Fruit fly (Drosophila melanogaster) whole organism, embryonic: ENCODE measurements around the gene stet.
A peak's percentile ranks its signal among the peaks of the same experiment; 100 is the strongest.

Source experiments
- B-H2 ChIP-seq: fragments of 200-800 bp; sonication (Bioruptor generic); optimal IDR thresholded peaks from 2 replicates; lab custom pipeline; 2018; ENCODE audit warnings: missing biosample characterization, mild to moderate bottlenecking, missing genetic modification characterization
- CG10321 ChIP-seq: fragments of 200-800 bp; sonication (Bioruptor generic); IDR thresholded peaks from 2 replicates; pipeline ENCODE4 v1.3.6; 2022; ENCODE audit warnings: missing biosample characterization, missing genetic modification characterization
- CG11398 ChIP-seq: fragments of 200-800 bp; sonication (Bioruptor generic); optimal IDR thresholded peaks from 2 replicates; lab custom pipeline; 2016; ENCODE audit warnings: missing biosample characterization, missing genetic modification characterization
- CG11456 ChIP-seq: fragments of 200-800 bp; sonication (Bioruptor generic); IDR thresholded peaks from 3 replicates; pipeline ENCODE4 v1.3.6; 2022; ENCODE audit warnings: missing biosample characterization, missing genetic modification characterization
- CG12104 ChIP-seq: fragments of 200-800 bp; sonication (Bioruptor generic); optimal IDR thresholded peaks from 3 replicates; lab custom pipeline; 2016; ENCODE audit warnings: missing biosample characterization, missing genetic modification characterization
- CG13296 ChIP-seq: fragments of 200-800 bp; sonication (Bioruptor generic); optimal IDR thresholded peaks from 3 replicates; lab custom pipeline; 2018; ENCODE audit warnings: missing biosample characterization, mild to moderate bottlenecking, missing genetic modification characterization
- CG14441 ChIP-seq: fragments of 200-800 bp; sonication (Bioruptor generic); IDR thresholded peaks from 2 replicates; pipeline ENCODE4 v1.3.6; 2022; ENCODE audit warnings: missing biosample characterization, missing genetic modification characterization
- CG2199 ChIP-seq: fragments of 200-800 bp; sonication (Bioruptor generic); IDR thresholded peaks from 3 replicates; pipeline ENCODE4 v1.3.6; 2022; ENCODE audit warnings: missing biosample characterization, missing genetic modification characterization
- CG33213 ChIP-seq: fragments of 200-800 bp; sonication (Bioruptor generic); optimal IDR thresholded peaks from 3 replicates; lab custom pipeline; 2016; ENCODE audit warnings: missing biosample characterization, missing genetic modification characterization
- CG3726 ChIP-seq: fragments of 200-800 bp; sonication (Bioruptor generic); IDR thresholded peaks from 3 replicates; pipeline ENCODE4, ENCODE4 v1.3.6; 2022; ENCODE audit warnings: missing biosample characterization, missing genetic modification characterization
- CG3995 ChIP-seq: fragments of 200-800 bp; sonication (Bioruptor generic); optimal IDR thresholded peaks from 3 replicates; lab custom pipeline; 2016; ENCODE audit warnings: missing biosample characterization, missing genetic modification characterization
- CG42726 ChIP-seq: fragments of 200-800 bp; sonication (Bioruptor generic); IDR thresholded peaks from 2 replicates; pipeline ENCODE4 v1.3.6; 2022; ENCODE audit warnings: missing biosample characterization, missing genetic modification characterization; ENCODE audit not compliant: partially characterized antibody
- CG4404 ChIP-seq: fragments of 200-800 bp; sonication (Bioruptor generic); IDR thresholded peaks from 2 replicates; pipeline ENCODE4 v1.3.6; 2022; ENCODE audit warnings: missing biosample characterization, missing genetic modification characterization
- CG6272 ChIP-seq: fragments of 200-800 bp; sonication (Bioruptor generic); IDR thresholded peaks from 2 replicates; pipeline ENCODE4 v1.3.6; 2022; ENCODE audit warnings: missing biosample characterization, missing genetic modification characterization
- CG6689 ChIP-seq: fragments of 200-800 bp; sonication (Bioruptor generic); IDR thresholded peaks from 2 replicates; pipeline ENCODE4 v1.3.6; 2022; ENCODE audit warnings: missing biosample characterization, missing genetic modification characterization
- CG9797 ChIP-seq: fragments of 200-800 bp; sonication (Bioruptor generic); optimal IDR thresholded peaks from 3 replicates; lab custom pipeline; 2018; ENCODE audit warnings: missing biosample characterization, mild to moderate bottlenecking, missing genetic modification characterization
- Dek ChIP-seq: fragments of 200-800 bp; sonication (Bioruptor generic); optimal IDR thresholded peaks from 3 replicates; lab custom pipeline; 2019; ENCODE audit warnings: missing biosample characterization, mild to moderate bottlenecking, missing genetic modification characterization, moderate library complexity
- Dip3 ChIP-seq: fragments of 200-800 bp; sonication (Bioruptor generic); optimal IDR thresholded peaks from 3 replicates; lab custom pipeline; 2016; ENCODE audit warnings: missing biosample characterization, missing genetic modification characterization
- Eip74EF ChIP-seq, 2 experiments: fragments of 200-800 bp in 1 of 2; fragments of >200 bp in 1 of 2; sonication (Bioruptor generic) in 1 of 2; optimal IDR thresholded peaks; 2 replicates each; lab custom pipeline; 2017 to 2019; ENCODE audit warnings: missing biosample characterization in 2 of 2, missing genetic modification characterization in 2 of 2, mild to moderate bottlenecking in 1 of 2, moderate library complexity in 1 of 2
- Hand ChIP-seq: fragments of 200-800 bp; sonication (Bioruptor generic); optimal IDR thresholded peaks from 2 replicates; lab custom pipeline; 2017; ENCODE audit warnings: mild to moderate bottlenecking, missing biosample characterization, missing genetic modification reagents, missing genetic modification characterization
- Hey ChIP-seq: fragments of 200-800 bp; sonication (Bioruptor generic); optimal IDR thresholded peaks from 3 replicates; lab custom pipeline; 2018; ENCODE audit warnings: missing biosample characterization, mild to moderate bottlenecking, missing genetic modification characterization
- MESR4 ChIP-seq: fragments of 200-800 bp; sonication (Bioruptor generic); optimal IDR thresholded peaks from 2 replicates; lab custom pipeline; 2018; ENCODE audit warnings: missing biosample characterization, mild to moderate bottlenecking, missing genetic modification characterization, moderate library complexity
- NC2α ChIP-seq: fragments of 200-800 bp; sonication (Bioruptor generic); optimal IDR thresholded peaks from 2 replicates; lab custom pipeline; 2016; ENCODE audit warnings: missing biosample characterization, missing genetic modification characterization
- Nf-YB ChIP-seq: fragments of 200-800 bp; sonication (Bioruptor generic); optimal IDR thresholded peaks from 3 replicates; lab custom pipeline; 2019; ENCODE audit warnings: missing biosample characterization, mild to moderate bottlenecking, missing genetic modification characterization, moderate library complexity
- Rfx ChIP-seq: fragments of 200-800 bp; sonication (Bioruptor generic); IDR thresholded peaks from 2 replicates; pipeline ENCODE4 v1.3.6; 2022; ENCODE audit warnings: missing biosample characterization, missing genetic modification characterization
- Sry-δ ChIP-seq: fragments of 200-800 bp; sonication (Bioruptor generic); optimal IDR thresholded peaks from 2 replicates; lab custom pipeline; 2016; ENCODE audit warnings: missing biosample characterization, missing genetic modification characterization
- Stat92E ChIP-seq, 3 experiments: fragments of >200 bp in 2 of 3; fragments of 200-800 bp in 1 of 3; sonication (Bioruptor generic) in 1 of 3; optimal IDR thresholded peaks; 2 replicates each; lab custom pipeline; 2017 to 2019; ENCODE audit warnings: missing biosample characterization in 3 of 3, missing genetic modification characterization in 3 of 3, mild to moderate bottlenecking in 1 of 3, moderate library complexity in 1 of 3
- Xbp1 ChIP-seq: fragments of 200-800 bp; sonication (Bioruptor generic); optimal IDR thresholded peaks from 3 replicates; lab custom pipeline; 2016; ENCODE audit warnings: missing biosample characterization, mild to moderate bottlenecking, missing genetic modification characterization
- ara ChIP-seq: fragments of 200-800 bp; sonication (Bioruptor generic); IDR thresholded peaks from 2 replicates; pipeline ENCODE4 v1.3.6; 2022; ENCODE audit warnings: missing biosample characterization, missing genetic modification characterization
- ash1 ChIP-seq: fragments of 200-800 bp; sonication (Bioruptor generic); optimal IDR thresholded peaks from 2 replicates; lab custom pipeline; 2018; ENCODE audit warnings: missing biosample characterization, mild to moderate bottlenecking, missing genetic modification characterization
- cg ChIP-seq: fragments of 200-800 bp; sonication (Bioruptor generic); optimal IDR thresholded peaks from 3 replicates; lab custom pipeline; 2019; ENCODE audit warnings: missing biosample characterization, mild to moderate bottlenecking, missing genetic modification characterization, moderate library complexity
- croc ChIP-seq: fragments of 200-800 bp; sonication (Bioruptor generic); conservative IDR thresholded peaks from 3 replicates; pipeline ENCODE4 v1.3.6; 2022; ENCODE audit warnings: missing biosample characterization, missing genetic modification characterization
- dati ChIP-seq: fragments of 200-800 bp; sonication (Bioruptor generic); IDR thresholded peaks from 2 replicates; pipeline ENCODE4 v1.3.6; 2022; ENCODE audit warnings: missing biosample characterization, missing genetic modification characterization
- esg ChIP-seq: fragments of 200-800 bp; sonication (Bioruptor generic); conservative IDR thresholded peaks from 2 replicates; pipeline ENCODE4 v1.3.6; 2022; ENCODE audit warnings: missing biosample characterization, missing genetic modification characterization
- fd64A ChIP-seq: fragments of 200-800 bp; sonication (Bioruptor generic); optimal IDR thresholded peaks from 3 replicates; lab custom pipeline; 2018; ENCODE audit warnings: missing biosample characterization, mild to moderate bottlenecking, missing genetic modification characterization
- grn ChIP-seq: fragments of 200-800 bp; sonication (Bioruptor generic); optimal IDR thresholded peaks from 3 replicates; lab custom pipeline; 2017; ENCODE audit warnings: missing biosample characterization, missing genetic modification characterization
- hb ChIP-seq: fragments of 200-800 bp; sonication (Bioruptor generic); IDR thresholded peaks from 3 replicates; pipeline ENCODE4 v1.3.6; 2022; ENCODE audit warnings: missing biosample characterization, missing genetic modification characterization; ENCODE audit not compliant: partially characterized antibody
- her ChIP-seq: fragments of 200-800 bp; sonication (Bioruptor generic); optimal IDR thresholded peaks from 2 replicates; lab custom pipeline; 2016; ENCODE audit warnings: missing biosample characterization, missing genetic modification characterization
- ken ChIP-seq: fragments of 200-800 bp; sonication (Bioruptor generic); IDR thresholded peaks from 3 replicates; pipeline ENCODE4 v1.3.6; 2022; ENCODE audit warnings: missing biosample characterization, missing genetic modification characterization
- odd ChIP-seq: fragments of 200-800 bp; sonication (Bioruptor generic); optimal IDR thresholded peaks from 2 replicates; lab custom pipeline; 2017; ENCODE audit warnings: missing biosample characterization, mild to moderate bottlenecking, missing genetic modification characterization
- onecut ChIP-seq: fragments of 200-800 bp; sonication (Bioruptor generic); IDR thresholded peaks from 2 replicates; pipeline ENCODE4 v1.3.6; 2022; ENCODE audit warnings: missing biosample characterization, missing genetic modification characterization
- run ChIP-seq: fragments of 200-800 bp; sonication (Bioruptor generic); optimal IDR thresholded peaks from 3 replicates; lab custom pipeline; 2018; ENCODE audit warnings: missing biosample characterization, mild to moderate bottlenecking, missing genetic modification characterization
- tll ChIP-seq, 2 experiments: fragments of 200-800 bp in 1 of 2; fragments of >200 bp in 1 of 2; sonication (Bioruptor generic) in 1 of 2; optimal IDR thresholded peaks; 2 replicates each; lab custom pipeline; 2017 to 2019; ENCODE audit warnings: missing biosample characterization in 2 of 2, missing genetic modification characterization in 2 of 2, mild to moderate bottlenecking in 1 of 2, moderate library complexity in 1 of 2
- trem ChIP-seq: fragments of 200-800 bp; optimal IDR thresholded peaks from 3 replicates; lab custom pipeline; 2019; ENCODE audit warnings: missing biosample characterization, mild to moderate bottlenecking, missing genetic modification characterization, moderate library complexity
- wdn ChIP-seq: fragments of 200-800 bp; sonication (Bioruptor generic); IDR thresholded peaks from 2 replicates; pipeline ENCODE4 v1.3.6; 2022; ENCODE audit warnings: missing biosample characterization, missing genetic modification characterization
- wor ChIP-seq: fragments of 200-800 bp; sonication (Bioruptor generic); IDR thresholded peaks from 2 replicates; pipeline ENCODE4 v1.3.6; 2022; ENCODE audit warnings: missing biosample characterization, missing genetic modification characterization
- z ChIP-seq: fragments of 200-800 bp; sonication (Bioruptor generic); IDR thresholded peaks from 3 replicates; pipeline ENCODE4 v1.3.6; 2022; ENCODE audit warnings: missing biosample characterization, missing genetic modification characterization
- zfh1 ChIP-seq: fragments of 200-800 bp; sonication (Bioruptor generic); IDR thresholded peaks from 3 replicates; pipeline ENCODE4 v1.3.6; 2022; ENCODE audit warnings: missing biosample characterization, missing genetic modification characterization

Gene stet

DNA sequence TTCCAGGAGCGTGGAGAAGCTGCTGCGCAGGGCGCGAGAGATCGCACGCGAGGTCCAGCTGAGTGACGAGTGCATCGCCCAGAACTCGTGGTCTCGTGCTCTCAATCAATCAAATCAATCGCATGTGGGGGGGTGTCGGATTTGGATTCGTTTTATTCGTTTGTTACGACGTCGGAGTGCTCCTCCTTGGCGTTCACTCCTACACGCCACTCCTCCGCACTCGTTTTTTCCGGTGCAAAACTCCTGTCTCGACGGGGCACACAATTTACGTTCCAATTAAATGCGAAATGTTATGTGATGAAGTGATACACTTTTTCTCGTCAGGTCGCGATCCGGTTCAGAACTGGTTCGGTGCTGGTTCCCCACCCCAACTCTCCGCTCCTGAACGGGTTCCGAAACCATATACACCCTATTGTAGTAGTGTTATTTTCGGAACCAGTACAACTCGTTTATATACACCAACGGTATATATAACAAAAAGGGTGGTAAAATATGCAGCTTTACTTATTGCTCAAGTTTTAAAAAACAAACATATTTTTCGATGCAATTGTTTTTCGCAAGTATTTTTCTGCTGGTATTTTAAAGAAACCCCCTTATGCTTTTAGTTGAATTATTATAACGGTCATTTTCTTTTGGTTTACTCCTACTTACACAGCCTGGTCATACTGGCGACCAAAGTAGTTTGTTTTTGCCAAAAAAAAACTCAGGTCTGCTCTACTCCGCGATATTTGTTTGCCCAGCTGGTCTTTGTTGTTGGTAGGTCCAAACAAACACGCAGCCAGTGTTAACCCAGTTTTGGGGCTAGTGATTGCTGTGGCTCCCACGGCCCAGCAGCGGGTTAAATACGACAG is 47.4 kb upstream of the stet start, which contains the start of the genes CG12091 and pns (continued):
- TF ChIP-seq esg (GFP tag; lab: Robert Waterston, UW) (peak; percentile 61), Dip3 (GFP tag; lab: Kevin White, UChicago) (peak; percentile 66), croc (peak; percentile 32; the same call in 1 of the 3 replicates), CG14441 (peak; percentile 71), Hand (GFP tag; lab: Kevin White, UChicago) (peak; percentile 28), Xbp1 (peak; percentile 71), CG42726 (no peak), Dek (peak; percentile 46), Sry-δ (GFP tag; lab: Kevin White, UChicago) (peak; percentile 67), dati (GFP tag; lab: Robert Waterston, UW) (peak; percentile 22; the same call in 1 of the 2 replicates), B-H2 (GFP tag; lab: Kevin White, UChicago) (peak; percentile 59), Stat92E (GFP tag; optimal IDR thresholded peaks at IDR 0.05; lab: Kevin White, UChicago) (no peak), NC2α (peak; percentile 0), MESR4 (GFP tag; lab: Kevin White, UChicago) (peak; percentile 93), Nf-YB (GFP tag; lab: Kevin White, UChicago) (peak; percentile 32), fd64A (GFP tag; lab: Kevin White, UChicago) (no peak), ara (GFP tag; lab: Robert Waterston, UW) (no peak), CG2199 (GFP tag; lab: Robert Waterston, UW) (no peak), CG6689 (GFP tag; lab: Robert Waterston, UW) (peak; percentile 64), CG10321 (GFP tag; lab: Robert Waterston, UW) (peak; percentile 25; the same call in 1 of the 2 replicates), run (peak; percentile 62), Rfx (peak; percentile 57), trem (tag; lab: Kevin White, UChicago) (peak; percentile 87), Hey (no peak), z (no peak), cg (GFP tag; lab: Kevin White, UChicago) (no peak), her (GFP tag; lab: Kevin White, UChicago) (no peak), CG11456 (GFP tag; lab: Robert Waterston, UW) (peak; percentile 74), CG13296 (GFP tag; lab: Kevin White, UChicago) (peak; percentile 50), CG3726 (GFP tag; lab: Robert Waterston, UW) (no peak), CG3995 (GFP tag; lab: Kevin White, UChicago) (peak; percentile 64), CG4404 (GFP tag; lab: Robert Waterston, UW) (no peak), Eip74EF (GFP tag; optimal IDR thresholded peaks at IDR 0.05; lab: Kevin White, UChicago) (peak in 1 of 2 experiments; percentile 16), CG11398 (GFP tag; lab: Kevin White, UChicago) (peak; percentile 68), ash1 (GFP tag; lab: Kevin White, UChicago) (no peak), odd (peak; percentile 62), ken (0 out of 3 replicates have a peak, but pooled peaks have one; percentile 31), wdn (GFP tag; lab: Robert Waterston, UW) (0 out of 2 replicates have a peak, but pooled peaks have one; percentile 26), CG33213 (GFP tag; lab: Kevin White, UChicago) (peak; percentile 69), zfh1 (GFP tag; lab: Robert Waterston, UW) (peak; percentile 39; the same call in 1 of the 3 replicates), CG12104 (GFP tag; lab: Kevin White, UChicago) (peak; percentile 31), tll (GFP tag; optimal IDR thresholded peaks at IDR 0.05; lab: Kevin White, UChicago) (no peak), hb (no peak), CG6272 (GFP tag; lab: Robert Waterston, UW) (peak; percentile 32; the same call in 1 of the 2 replicates), CG9797 (peak; percentile 96), grn (GFP tag; lab: Kevin White, UChicago) (peak; percentile 37), onecut (GFP tag; lab: Robert Waterston, UW) (peak; percentile 56), wor (GFP tag; lab: Robert Waterston, UW) (peak; percentile 58)
